Fruit fly (Drosophila melanogaster) whole organism, prepupa: ENCODE measurements around the gene mask.

Source experiments
- CG6163 ChIP-seq: fragments of 200-800 bp; sonication (Bioruptor generic); IDR thresholded peaks from 3 replicates; pipeline ENCODE4 v1.3.6; 2022; ENCODE audit warnings: missing biosample characterization, missing genetic modification characterization
- Ets21C ChIP-seq: fragments of 200-800 bp; sonication (Bioruptor generic); optimal IDR thresholded peaks from 3 replicates; lab custom pipeline; 2016; ENCODE audit warnings: missing biosample characterization, missing genetic modification characterization
- Ets96B ChIP-seq: fragments of 200-800 bp; optimal IDR thresholded peaks from 2 replicates; lab custom pipeline; 2019; ENCODE audit warnings: missing biosample characterization, mild to moderate bottlenecking, missing genetic modification characterization, moderate library complexity
- spab ChIP-seq: fragments of 200-800 bp; sonication (Bioruptor generic); optimal IDR thresholded peaks from 2 replicates; lab custom pipeline; 2017; ENCODE audit warnings: missing biosample characterization, mild to moderate bottlenecking, missing genetic modification characterization, missing genetic modification reagents

dm6 chr3R:24221334-24222302 lies 8.7 kb upstream of the mask start, which contains the start of gene twin:
- no peak for TF ChIP-seq spab (GFP tag; lab: Kevin White, UChicago)
- TF ChIP-seq CG6163: peak; percentile 73
- TF ChIP-seq Ets96B (tag; lab: Kevin White, UChicago): no peak
- peak; percentile 51 for TF ChIP-seq Ets21C (GFP tag; lab: Kevin White, UChicago)
